Worm (Caenorhabditis elegans): Measurements from ENCODE around the gene dld-1.

DNA sequence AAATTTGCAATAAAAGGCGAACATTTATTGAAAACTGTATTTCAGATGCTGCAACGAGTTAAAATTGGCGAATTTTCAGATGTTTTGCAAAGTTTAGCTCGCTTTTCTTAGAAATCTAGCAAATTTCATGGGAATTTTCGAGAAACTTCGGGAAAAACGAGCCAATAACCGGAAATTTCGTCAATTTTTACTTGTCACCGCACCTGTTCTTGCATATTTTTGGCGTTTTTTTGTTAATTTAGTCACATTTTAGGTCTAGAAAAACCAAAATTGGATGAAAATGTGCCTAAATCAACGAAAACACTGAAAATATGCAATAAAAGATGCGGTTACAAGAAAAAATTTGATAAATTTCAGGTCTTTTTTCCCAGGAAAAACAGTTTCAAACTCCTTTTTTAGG lies 2.5 kb downstream of the dld-1 start:
- TF ChIP-seq nhr-11 (tag; optimal IDR thresholded peaks at IDR 0.05), result no peak
- no peak for TF ChIP-seq pqm-1 (tag; optimal IDR thresholded peaks at IDR 0.05)
- no peak for TF ChIP-seq aly-2 (tag; optimal IDR thresholded peaks at IDR 0.05)
- no peak for TF ChIP-seq ama-1 (optimal IDR thresholded peaks at IDR 0.05)
- TF ChIP-seq R02D3.7 (tag; optimal IDR thresholded peaks at IDR 0.05), result no peak
- TF ChIP-seq elt-2 (tag; optimal IDR thresholded peaks at IDR 0.05), result no peak
- TF ChIP-seq unc-62 (GFP tag; optimal IDR thresholded peaks at IDR 0.05), result no peak

All from whole organism, L3 larva.